Worm (Caenorhabditis elegans): Measurements from ENCODE around the gene K08D9.9.

Gene K08D9.9

DNA sequence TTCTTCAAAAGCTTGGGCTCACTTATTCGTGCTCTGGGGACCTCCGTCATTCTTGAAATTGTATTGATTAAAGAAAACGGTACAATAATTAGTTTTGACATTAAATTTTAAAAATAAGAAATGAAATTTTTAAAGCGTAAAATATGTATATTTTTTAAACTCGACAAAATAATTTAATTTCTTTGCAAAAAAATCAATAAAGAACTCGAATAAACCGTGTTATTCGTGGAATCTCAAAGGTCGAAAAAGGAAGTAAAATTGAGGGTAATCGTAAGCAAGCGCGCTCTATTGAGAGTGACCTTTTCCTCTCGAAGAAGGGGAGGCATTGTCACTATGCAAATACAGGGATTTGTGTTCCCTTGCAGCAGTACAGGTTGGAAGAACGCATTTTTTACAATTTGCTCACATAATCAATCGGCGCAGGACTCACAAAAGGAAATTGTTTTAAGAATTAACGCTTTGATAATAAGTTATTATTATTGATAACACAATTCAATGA is 41.5 kb downstream of the K08D9.9 start, which contains the start of gene Y73C8B.2:
Gene Y73C8B.2, minus strand, starts transcription at position 51 of the 499 bp plus-strand sequence.
- TF ChIP-seq lin-39 (tag; optimal IDR thresholded peaks at IDR 0.05) (no peak), dve-1 (tag; optimal IDR thresholded peaks at IDR 0.05; ENCODE audit: insufficient read depth) (peak; percentile 35), daf-16 (GFP tag; optimal IDR thresholded peaks at IDR 0.05) (no peak), daf-16 (tag; optimal IDR thresholded peaks at IDR 0.05) (peak; percentile 13), hmg-1.1 (GFP tag; IDR thresholded peaks at IDR 0.05) (peak; percentile 36; the same call in 1 of the 2 replicates), mes-2 (tag; optimal IDR thresholded peaks at IDR 0.05; ENCODE audit: poor library complexity, severe bottlenecking) (no peak), snpc-4 (tag; optimal IDR thresholded peaks at IDR 0.05) (no peak), ceh-44 (GFP tag; IDR thresholded peaks at IDR 0.05) (no peak), lin-38 (GFP tag; IDR thresholded peaks at IDR 0.05) (peak; percentile 81), mep-1 (tag; optimal IDR thresholded peaks at IDR 0.05) (peak; percentile 59), daf-8 (GFP tag; IDR thresholded peaks at IDR 0.05) (no peak), rbr-2 (tag; optimal IDR thresholded peaks at IDR 0.05) (peak; percentile 15), lsy-2 (tag; optimal IDR thresholded peaks at IDR 0.05) (peak in 1 of 2 experiments; percentile 58), zip-11 (GFP tag; IDR thresholded peaks at IDR 0.05) (no peak), nhr-102 (tag; optimal IDR thresholded peaks at IDR 0.05) (peak; percentile 34), hlh-11 (tag; optimal IDR thresholded peaks at IDR 0.05) (peak; percentile 0), nhr-6 (tag; optimal IDR thresholded peaks at IDR 0.05) (peak; percentile 83), aha-1 (tag) (peak; percentile 92), unc-62 (GFP tag; optimal IDR thresholded peaks at IDR 0.05 in 1 of 2) (peak in 1 of 2 experiments; percentile 85), unc-62 (tag; optimal IDR thresholded peaks at IDR 0.05) (no peak), hif-1 (tag; optimal IDR thresholded peaks at IDR 0.05) (no peak), pqm-1 (tag; optimal IDR thresholded peaks at IDR 0.05) (peak; percentile 14), nhr-28 (tag; optimal IDR thresholded peaks at IDR 0.05) (peak; percentile 38), pha-4 (GFP tag; IDR thresholded peaks at IDR 0.05) (no peak), pha-4 (tag; optimal IDR thresholded peaks at IDR 0.05) (peak; percentile 94), nhr-77 (tag; optimal IDR thresholded peaks at IDR 0.05) (peak; percentile 7)

DNA sequence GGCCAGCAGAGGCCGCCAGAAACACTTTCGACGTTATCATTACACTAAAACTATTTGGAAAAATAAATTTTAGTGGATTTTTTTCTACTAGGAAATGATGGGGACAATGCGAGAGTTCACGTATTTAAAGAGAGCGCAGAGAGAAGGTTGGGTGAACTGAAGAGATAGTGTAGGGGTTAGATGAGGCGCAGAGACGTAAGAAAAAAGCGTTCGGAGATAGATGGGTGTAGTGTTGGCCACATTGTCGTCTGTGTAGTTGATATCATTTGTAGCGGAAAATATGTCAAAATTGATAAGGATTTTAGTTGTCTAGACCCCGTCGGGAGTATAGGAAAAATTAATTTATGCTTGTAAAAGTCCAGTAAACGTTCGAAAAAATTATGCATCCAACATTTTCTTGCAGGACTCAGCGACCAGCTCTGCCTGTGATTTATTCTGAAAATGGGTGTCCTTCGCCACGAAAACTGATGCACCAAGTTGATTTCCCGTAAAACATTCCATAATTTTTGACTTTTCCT is 43.4 kb downstream of the K08D9.9 start, which contains the start of the genes Y73C8B.3 and Y73C8B.9:
Gene Y73C8B.3, minus strand, starts transcription at position 147 of the 518 bp plus-strand sequence.
Gene Y73C8B.9, plus strand, starts transcription at position 468 of the 518 bp plus-strand sequence.
- peak; percentile 76 for TF ChIP-seq nhr-48 (tag; optimal IDR thresholded peaks at IDR 0.05)
- peak; percentile 36 for TF ChIP-seq duxl-1 (tag; optimal IDR thresholded peaks at IDR 0.05; ENCODE audit: poor library complexity)
- peak in 1 of 2 experiments; percentile 83 for TF ChIP-seq unc-62 (GFP tag; optimal IDR thresholded peaks at IDR 0.05 in 1 of 2)
- no peak for TF ChIP-seq unc-62 (tag; optimal IDR thresholded peaks at IDR 0.05)
- peak; percentile 95 for TF ChIP-seq aha-1 (tag)
- peak; percentile 9 for TF ChIP-seq nhr-102 (tag; optimal IDR thresholded peaks at IDR 0.05)
- TF ChIP-seq jun-1 (tag; optimal IDR thresholded peaks at IDR 0.05): no peak
- no peak for TF ChIP-seq daf-8 (GFP tag; IDR thresholded peaks at IDR 0.05)
- peak; percentile 1 for TF ChIP-seq mep-1 (tag; optimal IDR thresholded peaks at IDR 0.05)
- TF ChIP-seq spr-3 (GFP tag; optimal IDR thresholded peaks at IDR 0.05): no peak
- TF ChIP-seq saeg-2 (GFP tag; IDR thresholded peaks at IDR 0.05): no peak
- 0 out of 2 replicates have a peak, but pooled peaks have one; percentile 14 for TF ChIP-seq php-3 (GFP tag; IDR thresholded peaks at IDR 0.05)
- peak; percentile 63; the same call in 1 of the 2 replicates for TF ChIP-seq hmg-1.1 (GFP tag; IDR thresholded peaks at IDR 0.05)
- TF ChIP-seq ceh-44 (GFP tag; IDR thresholded peaks at IDR 0.05): no peak
- peak; percentile 72 for TF ChIP-seq hlh-11 (tag; optimal IDR thresholded peaks at IDR 0.05)
- TF ChIP-seq cey-2 (tag; optimal IDR thresholded peaks at IDR 0.05; ENCODE audit: borderline replicate concordance, insufficient read depth): peak; percentile 22
- TF ChIP-seq lin-1 (GFP tag; IDR thresholded peaks at IDR 0.05): peak; percentile 55; the same call in 1 of the 2 replicates
- peak; percentile 62 for TF ChIP-seq nhr-77 (tag; optimal IDR thresholded peaks at IDR 0.05)
- TF ChIP-seq mdl-1 (tag; optimal IDR thresholded peaks at IDR 0.05): no peak
- TF ChIP-seq nhr-28 (tag; optimal IDR thresholded peaks at IDR 0.05): peak; percentile 100
- TF ChIP-seq mes-2 (tag; optimal IDR thresholded peaks at IDR 0.05; ENCODE audit: poor library complexity, severe bottlenecking): peak; percentile 39
- peak in 1 of 2 experiments; percentile 21 for TF ChIP-seq lsy-2 (tag; optimal IDR thresholded peaks at IDR 0.05)
- TF ChIP-seq dmd-6 (GFP tag; IDR thresholded peaks at IDR 0.05): peak; percentile 83
- TF ChIP-seq ceh-20 (GFP tag; IDR thresholded peaks at IDR 0.05): peak; percentile 40; the same call in 1 of the 2 replicates
- no peak; the same call in 1 of the 2 replicates for TF ChIP-seq T26A8.4 (GFP tag; IDR thresholded peaks at IDR 0.05)
- TF ChIP-seq daf-16 (GFP tag; optimal IDR thresholded peaks at IDR 0.05): no peak
- TF ChIP-seq daf-16 (tag; optimal IDR thresholded peaks at IDR 0.05): peak; percentile 7
- peak; percentile 59 for TF ChIP-seq dve-1 (tag; optimal IDR thresholded peaks at IDR 0.05; ENCODE audit: insufficient read depth)
- peak; percentile 43 for TF ChIP-seq mxl-3 (GFP tag; optimal IDR thresholded peaks at IDR 0.05)
- no peak for TF ChIP-seq skn-1 (tag; optimal IDR thresholded peaks at IDR 0.05)
- TF ChIP-seq nhr-76 (tag; optimal IDR thresholded peaks at IDR 0.05): no peak
